Fruit fly (Drosophila melanogaster) S2 (cell line): ENCODE measurements around the gene Wdr82.

Experiments used
- CG8478 ChIP-seq: fragments of >200 bp; optimal IDR thresholded peaks from 2 replicates; lab custom pipeline; 2018
- CTCF ChIP-seq, 2 experiments: fragments of >200 bp; optimal IDR thresholded peaks; 2 replicates each; lab custom pipeline; 2018

- no peak for TF ChIP-seq CTCF (optimal IDR thresholded peaks at IDR 0.05; lab: Kevin White, UChicago)
- no peak for TF ChIP-seq CG8478 (lab: Kevin White, UChicago)
Observed at dm6 chr2L:8395996-8396699, 21.9 kb downstream of the Wdr82 start, which contains the start of the genes Peritrophin-15a and CG13385.
